Worm (Caenorhabditis elegans): ENCODE results near the gene C05C8.8.

C05C8.8 gene

DNA sequence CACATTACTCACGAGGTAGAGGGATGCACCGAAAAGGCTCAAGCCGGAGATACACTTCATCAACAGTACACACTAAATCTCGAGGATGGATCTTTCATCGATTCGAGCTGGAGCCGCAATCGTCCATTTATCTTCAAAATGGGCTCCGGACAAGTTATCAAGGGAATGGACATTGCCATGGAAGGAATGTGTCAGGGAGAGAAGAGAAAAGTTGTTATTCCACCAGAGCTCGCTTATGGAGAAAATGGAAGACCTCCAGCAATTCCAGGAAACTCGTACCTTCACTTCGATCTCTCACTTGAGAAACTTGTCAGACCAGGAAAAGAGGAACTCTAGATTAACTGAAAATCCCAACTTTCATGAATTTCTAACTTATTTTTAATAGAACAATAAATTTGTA lies 29.1 kb downstream of the C05C8.8 start:
- TF ChIP-seq ama-1 (optimal IDR thresholded peaks at IDR 0.05) (peak; percentile 75), ceh-36 (tag; optimal IDR thresholded peaks at IDR 0.05) (no peak)

DNA sequence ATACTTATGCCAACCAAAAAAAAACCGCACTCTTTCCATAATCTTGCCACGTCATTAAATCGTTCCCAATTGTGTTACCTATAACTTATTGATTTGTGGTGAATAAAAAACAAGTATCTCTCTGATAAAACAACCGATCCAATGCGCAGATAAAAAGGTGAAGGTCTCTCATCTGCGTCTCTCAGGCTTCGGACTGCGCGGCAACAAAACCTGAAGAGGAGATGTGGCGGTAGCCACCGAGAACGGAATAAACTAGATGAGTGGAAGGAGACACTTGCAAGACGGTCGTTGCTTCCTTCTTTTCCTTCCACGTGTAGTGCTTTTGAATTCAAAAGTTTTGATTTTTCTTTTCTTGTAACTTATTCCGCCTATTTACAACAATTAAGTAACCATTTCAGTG lies 30.0 kb downstream of the C05C8.8 start, which contains the start of gene fkb-3:
Gene fkb-3 (plus strand): TSS at position 277 of the 400 bp plus-strand sequence.
- no peak for TF ChIP-seq pes-1 (GFP tag; IDR thresholded peaks at IDR 0.05)
- TF ChIP-seq tbx-37 (GFP tag; conservative IDR thresholded peaks at IDR 0.05): no peak
- no peak for TF ChIP-seq hnd-1 (tag; optimal IDR thresholded peaks at IDR 0.05)
- no peak for TF ChIP-seq flt-1 (GFP tag; IDR thresholded peaks at IDR 0.05)
- TF ChIP-seq ama-1 (optimal IDR thresholded peaks at IDR 0.05): no peak
- TF ChIP-seq scrt-1 (GFP tag; IDR thresholded peaks at IDR 0.05): no peak
- TF ChIP-seq hmbx-1 (tag; optimal IDR thresholded peaks at IDR 0.05): no peak
- no peak for TF ChIP-seq ets-7 (tag; optimal IDR thresholded peaks at IDR 0.05)
- TF ChIP-seq ceh-36 (tag; optimal IDR thresholded peaks at IDR 0.05): no peak
- TF ChIP-seq F13C5.2 (tag; optimal IDR thresholded peaks at IDR 0.05): no peak
- TF ChIP-seq ceh-13 (GFP tag; optimal IDR thresholded peaks at IDR 0.05): no peak
- no peak for TF ChIP-seq aly-1 (tag; optimal IDR thresholded peaks at IDR 0.05)

DNA sequence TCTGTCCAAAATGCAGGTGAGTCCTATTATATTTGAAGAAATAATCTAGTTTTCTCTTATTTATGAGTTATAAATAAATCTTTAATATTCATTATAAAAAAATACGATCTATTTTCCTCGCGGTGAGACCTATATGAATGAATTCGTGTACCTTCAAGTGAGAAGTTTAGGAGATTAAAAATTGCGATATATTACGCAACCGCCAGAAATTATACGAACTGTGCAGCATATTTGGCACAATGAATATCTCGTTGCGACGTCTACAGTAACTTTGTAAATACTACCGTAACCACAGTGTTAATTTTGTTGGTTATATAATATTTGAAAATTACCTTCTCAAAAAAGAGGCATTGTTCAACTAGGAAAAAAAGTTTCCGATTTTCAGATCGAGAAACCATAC lies 30.6 kb downstream of the C05C8.8 start:
- TF ChIP-seq hmbx-1 (tag; optimal IDR thresholded peaks at IDR 0.05) (no peak), sea-1 (GFP tag; conservative IDR thresholded peaks at IDR 0.05) (no peak), ceh-13 (GFP tag; optimal IDR thresholded peaks at IDR 0.05) (no peak), tbx-11 (GFP tag; IDR thresholded peaks at IDR 0.05) (no peak), ceh-36 (tag; optimal IDR thresholded peaks at IDR 0.05) (no peak)

DNA sequence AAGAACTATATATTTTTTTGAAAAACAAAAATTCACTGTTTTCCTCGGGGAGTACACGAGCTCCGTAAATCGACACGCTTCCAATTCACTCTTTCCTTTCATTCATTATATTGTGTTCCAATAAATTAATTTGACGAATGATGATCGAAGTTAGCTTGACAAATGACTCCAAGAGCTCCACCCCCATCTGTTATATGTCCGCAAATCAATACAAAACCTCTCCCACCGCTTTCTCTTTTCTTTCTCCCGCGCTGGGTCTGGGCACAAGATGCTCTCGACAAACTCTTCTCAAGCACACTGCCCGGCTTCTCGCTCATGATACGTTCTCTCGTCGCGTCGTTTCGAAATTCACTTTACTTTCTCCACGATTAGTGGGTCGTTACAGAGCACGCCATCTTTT lies 31.1 kb downstream of the C05C8.8 start, which contains the start of gene C13F10.1:
Gene C13F10.1 (plus strand): TSS at position 138 of the 400 bp plus-strand sequence.
- no peak for TF ChIP-seq tra-4 (tag; optimal IDR thresholded peaks at IDR 0.05)
- TF ChIP-seq sea-1 (GFP tag; conservative IDR thresholded peaks at IDR 0.05): no peak
- TF ChIP-seq ama-1 (optimal IDR thresholded peaks at IDR 0.05): no peak
- no peak for TF ChIP-seq ceh-36 (tag; optimal IDR thresholded peaks at IDR 0.05)
- no peak for TF ChIP-seq pes-1 (GFP tag; IDR thresholded peaks at IDR 0.05)
- TF ChIP-seq flt-1 (GFP tag; IDR thresholded peaks at IDR 0.05): no peak

DNA sequence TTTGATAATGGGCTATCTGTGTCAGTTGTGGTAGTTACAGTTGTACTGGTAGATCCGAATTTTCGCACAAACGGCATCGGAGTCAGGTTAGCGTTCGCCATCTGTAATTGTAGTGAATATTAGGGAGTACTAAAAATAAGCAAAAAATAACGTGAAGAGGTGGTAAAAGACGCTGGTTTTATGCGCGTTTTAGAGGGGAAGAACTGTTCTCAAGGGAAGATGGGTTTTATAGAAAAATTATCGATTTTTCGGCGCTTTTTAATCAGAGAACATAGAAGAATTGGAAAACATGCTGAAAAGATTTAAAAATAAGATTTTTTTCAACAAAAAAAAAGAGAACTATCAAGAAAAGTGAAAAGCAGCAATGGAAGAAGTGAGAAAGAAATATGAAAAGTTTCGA lies 31.8 kb downstream of the C05C8.8 start, which contains the start of gene C13F10.7:
Gene C13F10.7 (minus strand): TSS at position 101 of the 400 bp plus-strand sequence.
- TF ChIP-seq tbx-11 (GFP tag; IDR thresholded peaks at IDR 0.05) (no peak), tra-4 (tag; optimal IDR thresholded peaks at IDR 0.05) (no peak), pes-1 (GFP tag; IDR thresholded peaks at IDR 0.05) (no peak), flt-1 (GFP tag; IDR thresholded peaks at IDR 0.05) (no peak), B0310.2 (tag; optimal IDR thresholded peaks at IDR 0.05) (no peak), sea-1 (GFP tag; conservative IDR thresholded peaks at IDR 0.05) (no peak), hmbx-1 (tag; optimal IDR thresholded peaks at IDR 0.05) (no peak), ets-7 (tag; optimal IDR thresholded peaks at IDR 0.05) (no peak), hmg-4 (GFP tag; optimal IDR thresholded peaks at IDR 0.05) (no peak), F13C5.2 (tag; optimal IDR thresholded peaks at IDR 0.05) (no peak), ama-1 (optimal IDR thresholded peaks at IDR 0.05) (no peak), hnd-1 (tag; optimal IDR thresholded peaks at IDR 0.05) (no peak), scrt-1 (GFP tag; IDR thresholded peaks at IDR 0.05) (no peak), tbx-37 (GFP tag; conservative IDR thresholded peaks at IDR 0.05) (no peak), ceh-36 (tag; optimal IDR thresholded peaks at IDR 0.05) (no peak), ceh-13 (GFP tag; optimal IDR thresholded peaks at IDR 0.05) (no peak)

DNA sequence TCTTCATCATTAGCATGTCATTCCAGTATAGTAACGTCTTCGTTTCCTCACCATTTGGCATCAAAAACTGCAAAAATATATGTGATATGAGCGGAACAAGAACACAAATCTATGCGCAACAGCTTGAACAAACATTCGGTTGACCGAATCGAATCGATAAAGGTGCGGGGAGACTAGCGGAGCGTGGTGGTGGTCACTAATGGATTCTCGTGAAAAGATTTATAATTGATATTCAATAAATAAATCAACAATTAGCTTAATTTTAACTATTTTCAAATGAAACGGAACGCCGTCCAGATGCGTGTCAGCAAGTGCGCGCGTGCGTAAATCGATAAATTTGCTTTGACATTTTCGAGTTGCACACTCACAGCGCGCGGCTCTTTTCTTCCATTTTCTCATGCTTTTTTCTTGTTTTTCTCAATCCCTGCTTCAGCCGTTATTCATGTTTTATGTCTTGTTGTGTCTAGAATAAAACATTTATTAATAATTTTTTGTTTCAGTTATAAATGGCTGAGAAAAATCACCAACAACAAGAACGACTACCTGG lies 33.9 kb downstream of the C05C8.8 start, which contains the start of the genes C13F10.8, C13F10.6 and kxd-1:
Gene C13F10.8 (minus strand): TSS at position 51 of the 547 bp plus-strand sequence.
Gene C13F10.6 (minus strand): TSS at position 67 of the 547 bp plus-strand sequence.
Gene kxd-1 (plus strand): TSS at position 497 of the 547 bp plus-strand sequence.
- TF ChIP-seq tbx-11 (GFP tag; IDR thresholded peaks at IDR 0.05) (no peak), hmg-4 (GFP tag; optimal IDR thresholded peaks at IDR 0.05) (peak; percentile 4)

DNA sequence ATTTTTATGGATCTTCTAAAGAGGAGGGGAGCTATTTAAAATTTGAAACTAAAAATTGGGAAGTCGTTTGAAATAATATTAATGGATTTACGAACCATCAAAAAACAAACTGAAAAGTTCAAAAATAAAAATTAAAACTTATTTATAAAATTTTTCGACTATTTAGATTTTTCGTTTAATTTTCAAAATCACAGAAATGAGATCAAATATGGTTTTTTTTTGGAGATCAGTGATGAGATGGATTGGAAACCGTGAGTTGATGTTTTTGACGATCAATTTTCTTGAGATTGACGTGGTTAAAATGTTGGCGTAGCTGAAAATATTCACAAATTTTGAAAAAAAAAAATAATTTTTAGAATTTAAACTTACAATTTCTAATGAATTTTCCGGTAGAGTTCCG lies 36.0 kb downstream of the C05C8.8 start, which contains the start of gene C13F10.5:
Gene C13F10.5 (minus strand): TSS at position 101 of the 400 bp plus-strand sequence.
- no peak for TF ChIP-seq F13C5.2 (tag; optimal IDR thresholded peaks at IDR 0.05)
- TF ChIP-seq scrt-1 (GFP tag; IDR thresholded peaks at IDR 0.05): no peak
- TF ChIP-seq hmg-4 (GFP tag; optimal IDR thresholded peaks at IDR 0.05): no peak
- no peak for TF ChIP-seq ceh-36 (tag; optimal IDR thresholded peaks at IDR 0.05)
- no peak for TF ChIP-seq hmbx-1 (tag; optimal IDR thresholded peaks at IDR 0.05)

DNA sequence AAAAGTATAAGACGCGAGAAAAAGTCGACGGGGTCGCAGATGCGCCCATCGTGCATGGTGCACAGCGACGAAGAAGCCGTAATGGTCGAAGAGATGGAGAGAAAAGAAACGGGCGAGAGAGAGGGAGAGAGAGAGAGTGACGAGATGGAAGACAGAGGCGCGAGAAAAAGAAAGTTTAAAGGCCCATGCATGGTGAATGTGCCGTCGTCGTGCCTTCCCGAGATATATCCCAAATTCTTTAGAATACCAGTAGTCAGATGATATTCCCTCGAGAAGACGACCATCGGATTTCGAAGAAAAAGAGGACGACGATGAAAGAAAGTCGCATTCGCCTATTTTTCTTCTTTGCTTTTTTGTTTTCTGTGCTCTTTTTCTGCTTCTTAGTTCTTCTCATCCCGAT lies 39.0 kb downstream of the C05C8.8 start:
- TF ChIP-seq sea-1 (GFP tag; conservative IDR thresholded peaks at IDR 0.05) (no peak), ceh-36 (tag; optimal IDR thresholded peaks at IDR 0.05) (no peak), ets-7 (tag; optimal IDR thresholded peaks at IDR 0.05) (no peak), B0310.2 (tag; optimal IDR thresholded peaks at IDR 0.05) (no peak), pes-1 (GFP tag; IDR thresholded peaks at IDR 0.05) (no peak), tra-4 (tag; optimal IDR thresholded peaks at IDR 0.05) (no peak), scrt-1 (GFP tag; IDR thresholded peaks at IDR 0.05) (no peak)

DNA sequence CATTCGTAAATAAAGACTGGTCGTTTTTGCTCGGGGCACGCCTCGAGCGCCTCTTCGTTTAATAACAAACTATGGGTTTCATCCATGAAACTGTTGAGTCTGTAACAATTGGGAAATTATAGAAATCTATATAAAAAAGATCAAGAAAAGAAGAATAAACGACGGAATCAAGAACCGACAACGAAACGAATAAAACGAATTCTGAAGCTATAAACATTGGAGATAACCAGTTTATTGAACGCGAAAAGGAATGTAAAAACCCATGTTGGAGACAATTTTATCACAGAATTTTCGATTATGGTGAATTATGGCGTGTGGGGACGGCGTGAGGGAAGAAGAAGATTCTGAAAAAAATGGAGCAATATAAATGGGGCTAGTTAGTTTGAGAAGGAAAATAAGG lies 40.2 kb downstream of the C05C8.8 start, which contains the start of gene soap-1:
Gene soap-1 (minus strand): TSS at position 101 of the 400 bp plus-strand sequence.
- TF ChIP-seq tbx-11 (GFP tag; IDR thresholded peaks at IDR 0.05) (no peak), scrt-1 (GFP tag; IDR thresholded peaks at IDR 0.05) (no peak), tra-4 (tag; optimal IDR thresholded peaks at IDR 0.05) (no peak), tbx-37 (GFP tag; conservative IDR thresholded peaks at IDR 0.05) (no peak), ets-7 (tag; optimal IDR thresholded peaks at IDR 0.05) (no peak), ceh-36 (tag; optimal IDR thresholded peaks at IDR 0.05) (no peak), B0310.2 (tag; optimal IDR thresholded peaks at IDR 0.05) (no peak), hnd-1 (tag; optimal IDR thresholded peaks at IDR 0.05) (no peak), F13C5.2 (tag; optimal IDR thresholded peaks at IDR 0.05) (no peak), sea-1 (GFP tag; conservative IDR thresholded peaks at IDR 0.05) (no peak), hmg-4 (GFP tag; optimal IDR thresholded peaks at IDR 0.05) (no peak), ceh-13 (GFP tag; optimal IDR thresholded peaks at IDR 0.05) (no peak)

All from whole organism, early embryonic.